Worm (Caenorhabditis elegans) whole organism, L4 larva: Measurements from ENCODE around the gene C11D2.4.

Experiments
- D1046.2 ChIP-seq: fragments of 200-800 bp; sonication (Bioruptor generic); IDR thresholded peaks from 2 replicates; pipeline ENCODE4 v1.3.6; 2022; ENCODE audit warnings: missing genetic modification characterization, missing compliant biosample characterization
- F26F4.8 ChIP-seq: fragments of 200-800 bp; sonication (Bioruptor generic); conservative IDR thresholded peaks from 2 replicates; pipeline ENCODE4 v1.3.6; 2022; ENCODE audit warnings: missing genetic modification characterization, missing compliant biosample characterization
- F49E8.2 ChIP-seq: sonication (generic microtip); optimal IDR thresholded peaks from 2 replicates; lab custom pipeline; 2016; ENCODE audit warnings: missing compliant biosample characterization, mild to moderate bottlenecking, missing genetic modification characterization, borderline replicate concordance
- R02D3.7 ChIP-seq: fragments of 150-350 bp; sonication (generic microtip); optimal IDR thresholded peaks from 3 replicates; lab custom pipeline; 2014; ENCODE audit warnings: missing biosample characterization, missing genetic modification characterization
- T20F7.1 ChIP-seq: fragments of 200-800 bp; sonication (Bioruptor generic); optimal IDR thresholded peaks from 2 replicates; lab custom pipeline; 2018; ENCODE audit warnings: mild to moderate bottlenecking, missing genetic modification characterization, missing compliant biosample characterization
- T26A8.4 ChIP-seq: fragments of 200-800 bp; sonication (Bioruptor generic); IDR thresholded peaks from 2 replicates; pipeline ENCODE4 v1.3.6; 2022; ENCODE audit warnings: missing genetic modification characterization, missing compliant biosample characterization
- Y105C5A.15 ChIP-seq: fragments of 200-800 bp; sonication (Bioruptor generic); IDR thresholded peaks from 2 replicates; pipeline ENCODE4 v1.3.6; 2022; ENCODE audit warnings: missing genetic modification characterization, missing compliant biosample characterization
- Y48G9A.11 ChIP-seq: fragments of 200-800 bp; sonication (Bioruptor generic); IDR thresholded peaks from 2 replicates; pipeline ENCODE4 v1.3.6; 2022; ENCODE audit warnings: missing genetic modification reagents, missing genetic modification characterization, missing compliant biosample characterization
- Y5F2A.4 ChIP-seq: fragments of 200-800 bp; sonication (Bioruptor generic); optimal IDR thresholded peaks from 2 replicates; lab custom pipeline; 2018; ENCODE audit warnings: mild to moderate bottlenecking, missing genetic modification characterization, missing compliant biosample characterization
- Y75B8A.6 ChIP-seq: fragments of 200-800 bp; sonication (Bioruptor generic); IDR thresholded peaks from 2 replicates; pipeline ENCODE4 v1.3.6; 2022; ENCODE audit warnings: missing genetic modification reagents, missing genetic modification characterization, missing compliant biosample characterization
- ZK337.2 ChIP-seq: fragments of 200-800 bp; sonication (Bioruptor generic); IDR thresholded peaks from 2 replicates; pipeline ENCODE4 v1.3.6; 2022; ENCODE audit warnings: missing genetic modification reagents, missing genetic modification characterization, missing compliant biosample characterization
- aly-2 ChIP-seq: sonication (generic microtip); optimal IDR thresholded peaks from 2 replicates; lab custom pipeline; 2018; ENCODE audit warnings: missing biosample characterization, missing genetic modification characterization
- ama-1 ChIP-seq: fragments of 150-350 bp; optimal IDR thresholded peaks from 2 replicates; lab custom pipeline; 2014; ENCODE audit warnings: inconsistent platforms, mixed read lengths
- attf-4 ChIP-seq: sonication (generic microtip); optimal IDR thresholded peaks from 3 replicates; lab custom pipeline; 2017; ENCODE audit warnings: missing biosample characterization, missing genetic modification characterization
- ceh-32 ChIP-seq: sonication (generic microtip); optimal IDR thresholded peaks from 2 replicates; lab custom pipeline; 2016; ENCODE audit warnings: mild to moderate bottlenecking, missing genetic modification characterization, missing compliant biosample characterization; ENCODE audit not compliant: poor library complexity
- ces-1 ChIP-seq: fragments of 150-350 bp; sonication (generic microtip); optimal IDR thresholded peaks from 4 replicates; lab custom pipeline; 2014; ENCODE audit warnings: missing biosample characterization, missing genetic modification reagents, missing genetic modification characterization
- cey-2 ChIP-seq: sonication (generic microtip); optimal IDR thresholded peaks from 3 replicates; lab custom pipeline; 2017; ENCODE audit warnings: missing genetic modification characterization, mild to moderate bottlenecking, missing compliant biosample characterization, antibody characterized with exemption, borderline replicate concordance; ENCODE audit not compliant: insufficient read depth
- ctbp-1 ChIP-seq: fragments of 200-800 bp; sonication (Bioruptor generic); IDR thresholded peaks from 2 replicates; pipeline ENCODE4 v1.3.6; 2022; ENCODE audit warnings: missing genetic modification reagents, missing genetic modification characterization, missing compliant biosample characterization
- daf-8 ChIP-seq: fragments of 200-800 bp; sonication (Bioruptor generic); IDR thresholded peaks from 2 replicates; pipeline ENCODE4 v1.3.6; 2022; ENCODE audit warnings: missing genetic modification characterization, missing compliant biosample characterization
- dmd-6 ChIP-seq: fragments of 200-800 bp; sonication (Bioruptor generic); IDR thresholded peaks from 2 replicates; pipeline ENCODE4 v1.3.6; 2022; ENCODE audit warnings: missing genetic modification reagents, missing genetic modification characterization, missing compliant biosample characterization
- dmd-8 ChIP-seq: fragments of 200-800 bp; sonication (Bioruptor generic); IDR thresholded peaks from 2 replicates; pipeline ENCODE4 v1.3.6; 2022; ENCODE audit warnings: missing genetic modification characterization, missing compliant biosample characterization
- dmd-9 ChIP-seq: fragments of 200-800 bp; sonication (Bioruptor generic); IDR thresholded peaks from 2 replicates; pipeline ENCODE4 v1.3.6; 2022; ENCODE audit warnings: missing genetic modification reagents, missing genetic modification characterization, missing compliant biosample characterization
- dve-1 ChIP-seq: sonication (generic microtip); optimal IDR thresholded peaks from 2 replicates; lab custom pipeline; 2017; ENCODE audit warnings: antibody characterized with exemption, mild to moderate bottlenecking, missing genetic modification characterization, missing compliant biosample characterization; ENCODE audit not compliant: insufficient read depth
- fos-1 ChIP-seq: fragments of 150-350 bp; optimal IDR thresholded peaks from 2 replicates; lab custom pipeline; 2014; ENCODE audit warnings: missing biosample characterization, missing genetic modification characterization
- gei-8 ChIP-seq: fragments of 200-800 bp; sonication (Bioruptor generic); optimal IDR thresholded peaks from 2 replicates; lab custom pipeline; 2018; ENCODE audit warnings: mild to moderate bottlenecking, missing genetic modification characterization, missing compliant biosample characterization
- hmg-1.1 ChIP-seq: fragments of 200-800 bp; sonication (Bioruptor generic); IDR thresholded peaks from 2 replicates; pipeline ENCODE4 v1.3.6; 2022; ENCODE audit warnings: missing genetic modification reagents, missing genetic modification characterization, missing compliant biosample characterization
- lim-7 ChIP-seq: fragments of 200-800 bp; sonication (Bioruptor generic); IDR thresholded peaks from 2 replicates; pipeline ENCODE4 v1.3.6; 2022; ENCODE audit warnings: missing genetic modification characterization, missing compliant biosample characterization
- lin-1 ChIP-seq: fragments of 200-800 bp; sonication (Bioruptor generic); IDR thresholded peaks from 2 replicates; pipeline ENCODE4 v1.3.6; 2022; ENCODE audit warnings: missing genetic modification reagents, missing genetic modification characterization, missing compliant biosample characterization
- lin-13 ChIP-seq: fragments of 150-350 bp; optimal IDR thresholded peaks from 2 replicates; lab custom pipeline; 2014; ENCODE audit warnings: missing biosample characterization, missing genetic modification reagents, missing genetic modification characterization
- lin-15B ChIP-seq: fragments of 150-350 bp; sonication (generic microtip); optimal IDR thresholded peaks from 3 replicates; lab custom pipeline; 2014; ENCODE audit warnings: missing biosample characterization, missing genetic modification characterization
- madf-5 ChIP-seq, 2 experiments: fragments of 200-800 bp; sonication (Bioruptor generic); IDR thresholded peaks; 2 replicates each; pipeline ENCODE4 v1.3.6; 2022; ENCODE audit warnings: missing compliant biosample characterization in 2 of 2, missing genetic modification characterization in 2 of 2
- madf-9 ChIP-seq: fragments of 200-800 bp; sonication (Bioruptor generic); conservative IDR thresholded peaks from 2 replicates; pipeline ENCODE4 v1.3.6; 2022; ENCODE audit warnings: missing genetic modification reagents, missing genetic modification characterization, missing compliant biosample characterization
- mes-2 ChIP-seq: sonication (generic microtip); optimal IDR thresholded peaks from 2 replicates; lab custom pipeline; 2016; ENCODE audit warnings: missing genotype, mild to moderate bottlenecking, missing genetic modification characterization, missing compliant biosample characterization; ENCODE audit not compliant: poor library complexity, severe bottlenecking
- mxl-2 ChIP-seq: fragments of 200-800 bp; sonication (Bioruptor generic); conservative IDR thresholded peaks from 2 replicates; pipeline ENCODE4 v1.3.6; 2022; ENCODE audit warnings: missing genetic modification reagents, missing genetic modification characterization, missing compliant biosample characterization
- mxl-3 ChIP-seq: fragments of 200-800 bp; sonication (Bioruptor generic); optimal IDR thresholded peaks from 2 replicates; lab custom pipeline; 2018; ENCODE audit warnings: mild to moderate bottlenecking, missing genetic modification characterization, missing compliant biosample characterization
- nhr-10 ChIP-seq: fragments of 150-350 bp; optimal IDR thresholded peaks from 2 replicates; lab custom pipeline; 2014; ENCODE audit warnings: missing biosample characterization, missing genetic modification characterization
- nhr-111 ChIP-seq: fragments of 200-800 bp; sonication (Bioruptor generic); optimal IDR thresholded peaks from 2 replicates; lab custom pipeline; 2018; ENCODE audit warnings: mild to moderate bottlenecking, missing genetic modification characterization, missing compliant biosample characterization
- nhr-237 ChIP-seq: sonication (generic microtip); optimal IDR thresholded peaks from 2 replicates; lab custom pipeline; 2017; ENCODE audit warnings: missing biosample characterization, missing genetic modification characterization
- nhr-28 ChIP-seq: fragments of 150-350 bp; optimal IDR thresholded peaks from 2 replicates; lab custom pipeline; 2014; ENCODE audit warnings: missing biosample characterization, missing genetic modification characterization
- nhr-41 ChIP-seq: fragments of 200-800 bp; sonication (Bioruptor generic); IDR thresholded peaks from 2 replicates; pipeline ENCODE4 v1.3.6; 2022; ENCODE audit warnings: missing genetic modification reagents, missing genetic modification characterization, missing compliant biosample characterization
- nhr-48 ChIP-seq: sonication (generic microtip); optimal IDR thresholded peaks from 2 replicates; lab custom pipeline; 2016; ENCODE audit warnings: mild to moderate bottlenecking, missing genetic modification characterization, missing compliant biosample characterization
- nhr-6 ChIP-seq: fragments of 150-350 bp; optimal IDR thresholded peaks from 2 replicates; lab custom pipeline; 2014; ENCODE audit warnings: missing biosample characterization, missing genetic modification characterization
- nhr-76 ChIP-seq: fragments of 150-350 bp; optimal IDR thresholded peaks from 2 replicates; lab custom pipeline; 2014; ENCODE audit warnings: missing biosample characterization, missing genetic modification characterization
- sdz-12 ChIP-seq: fragments of 200-800 bp; sonication (Bioruptor generic); optimal IDR thresholded peaks from 2 replicates; lab custom pipeline; 2018; ENCODE audit warnings: mild to moderate bottlenecking, missing genetic modification characterization, missing compliant biosample characterization
- skn-1 ChIP-seq: fragments of 150-350 bp; optimal IDR thresholded peaks from 2 replicates; lab custom pipeline; 2014; ENCODE audit warnings: missing biosample characterization, missing genetic modification characterization
- snpc-4 ChIP-seq: fragments of 150-350 bp; optimal IDR thresholded peaks from 2 replicates; lab custom pipeline; 2014; ENCODE audit warnings: missing biosample characterization, missing genetic modification characterization
- spr-3 ChIP-seq: fragments of 200-800 bp; sonication (Bioruptor generic); optimal IDR thresholded peaks from 2 replicates; lab custom pipeline; 2018; ENCODE audit warnings: mild to moderate bottlenecking, missing genetic modification characterization, missing compliant biosample characterization
- tag-97 ChIP-seq: fragments of 200-800 bp; sonication (Bioruptor generic); IDR thresholded peaks from 2 replicates; pipeline ENCODE4 v1.3.6; 2022; ENCODE audit warnings: missing genetic modification characterization, missing compliant biosample characterization
- unc-39 ChIP-seq: sonication (generic microtip); optimal IDR thresholded peaks from 2 replicates; lab custom pipeline; 2017; ENCODE audit warnings: missing biosample characterization, missing genetic modification characterization
- vab-7 ChIP-seq: fragments of 200-800 bp; sonication (Bioruptor generic); IDR thresholded peaks from 2 replicates; pipeline ENCODE4 v1.3.6; 2022; ENCODE audit warnings: missing genetic modification reagents, missing genetic modification characterization, missing compliant biosample characterization
- zfp-3 ChIP-seq: fragments of 200-800 bp; sonication (Bioruptor generic); conservative IDR thresholded peaks from 2 replicates; pipeline ENCODE4 v1.3.6; 2022; ENCODE audit warnings: missing genetic modification reagents, missing genetic modification characterization, missing compliant biosample characterization
- zip-2 ChIP-seq: fragments of 150-350 bp; optimal IDR thresholded peaks from 2 replicates; lab custom pipeline; 2014; ENCODE audit warnings: missing biosample characterization, missing genetic modification characterization

Gene C11D2.4

ce11 chrIV:6206294-6206776 lies 49.6 kb upstream of the C11D2.4 start, which contains the start of gene C49A9.10 (continued):
- TF ChIP-seq ama-1 (no peak), tag-97 (GFP tag; lab: Robert Waterston, UW) (no peak), attf-4 (no peak), hmg-1.1 (GFP tag; lab: Robert Waterston, UW) (no peak), nhr-6 (tag; lab: Kevin White, UChicago) (no peak), snpc-4 (tag; lab: Kevin White, UChicago) (no peak), Y105C5A.15 (no peak), lin-1 (no peak), Y5F2A.4 (GFP tag; lab: Kevin White, UChicago) (no peak), madf-5 (GFP tag; IDR thresholded peaks at IDR 0.05; lab: Robert Waterston, UW) (no peak), dmd-9 (GFP tag; lab: Robert Waterston, UW) (peak; percentile 83), nhr-76 (tag; lab: Kevin White, UChicago) (no peak), T20F7.1 (GFP tag; lab: Kevin White, UChicago) (peak; percentile 70), nhr-111 (GFP tag; lab: Kevin White, UChicago) (no peak), nhr-28 (tag; lab: Kevin White, UChicago) (no peak), nhr-10 (tag; lab: Kevin White, UChicago) (no peak), nhr-48 (tag; lab: Kevin White, UChicago) (peak; percentile 52), T26A8.4 (GFP tag; lab: Robert Waterston, UW) (no peak), F49E8.2 (tag; lab: Kevin White, UChicago) (peak; percentile 82), aly-2 (tag; lab: Kevin White, UChicago) (no peak), lin-13 (GFP tag; lab: Kevin White, UChicago) (peak; percentile 36), mxl-2 (no peak), D1046.2 (GFP tag; lab: Robert Waterston, UW) (no peak), dve-1 (tag; lab: Kevin White, UChicago) (peak; percentile 73), lin-15B (tag; lab: Kevin White, UChicago) (no peak), lim-7 (no peak), sdz-12 (GFP tag; lab: Kevin White, UChicago) (no peak), spr-3 (no peak), mxl-3 (no peak), Y75B8A.6 (no peak), dmd-8 (no peak), ceh-32 (tag; lab: Kevin White, UChicago) (no peak), mes-2 (tag; lab: Kevin White, UChicago) (peak; percentile 100), nhr-237 (tag; lab: Kevin White, UChicago) (no peak), F26F4.8 (GFP tag; lab: Robert Waterston, UW) (no peak), nhr-41 (GFP tag; lab: Robert Waterston, UW) (no peak), madf-9 (GFP tag; lab: Robert Waterston, UW) (no peak), Y48G9A.11 (GFP tag; lab: Robert Waterston, UW) (peak; percentile 74; the same call in 1 of the 2 replicates), dmd-6 (GFP tag; lab: Robert Waterston, UW) (no peak; the same call in 1 of the 2 replicates), unc-39 (no peak), zfp-3 (GFP tag; lab: Robert Waterston, UW) (no peak), fos-1 (tag; lab: Kevin White, UChicago) (no peak), ces-1 (GFP tag; lab: Kevin White, UChicago) (no peak), cey-2 (tag; lab: Kevin White, UChicago) (no peak), gei-8 (GFP tag; lab: Kevin White, UChicago) (no peak), ZK337.2 (peak; percentile 94), daf-8 (no peak), zip-2 (tag; lab: Kevin White, UChicago) (no peak), ctbp-1 (GFP tag; lab: Robert Waterston, UW) (0 out of 2 replicates have a peak, but pooled peaks have one; percentile 28), vab-7 (GFP tag; lab: Robert Waterston, UW) (no peak), R02D3.7 (tag; lab: Kevin White, UChicago) (no peak), skn-1 (tag; lab: Kevin White, UChicago) (no peak)
